Fruit fly (Drosophila melanogaster) whole organism, embryonic: ENCODE data around the gene CG31183.

Experiments used
- Abd-B ChIP-seq: fragments of 200-800 bp; sonication (Bioruptor generic); optimal IDR thresholded peaks from 2 replicates; lab custom pipeline; 2018; ENCODE audit warnings: missing biosample characterization, mild to moderate bottlenecking, missing genetic modification characterization, moderate library complexity
- Aef1 ChIP-seq: fragments of 200-800 bp; sonication (Bioruptor generic); IDR thresholded peaks from 3 replicates; pipeline ENCODE4 v1.3.6; 2022; ENCODE audit warnings: missing biosample characterization, missing genetic modification characterization
- Bteb2 ChIP-seq: fragments of 200-800 bp; sonication (Bioruptor generic); optimal IDR thresholded peaks from 2 replicates; lab custom pipeline; 2016; ENCODE audit warnings: missing biosample characterization, missing genetic modification characterization
- CG11247 ChIP-seq: fragments of 200-800 bp; sonication (Bioruptor generic); IDR thresholded peaks from 2 replicates; pipeline ENCODE4 v1.3.6; 2022; ENCODE audit warnings: missing biosample characterization, missing genetic modification characterization
- CG12391 ChIP-seq: fragments of 200-800 bp; sonication (Bioruptor generic); optimal IDR thresholded peaks from 3 replicates; lab custom pipeline; 2018; ENCODE audit warnings: missing biosample characterization, mild to moderate bottlenecking, missing genetic modification characterization, moderate library complexity
- CG14860 ChIP-seq: fragments of 200-800 bp; sonication (Bioruptor generic); IDR thresholded peaks from 3 replicates; pipeline ENCODE4 v1.3.6; 2022; ENCODE audit warnings: missing biosample characterization, missing genetic modification characterization; ENCODE audit not compliant: partially characterized antibody
- CG17359 ChIP-seq: fragments of 200-800 bp; sonication (Bioruptor generic); optimal IDR thresholded peaks from 3 replicates; lab custom pipeline; 2018; ENCODE audit warnings: missing biosample characterization, mild to moderate bottlenecking, missing genetic modification characterization, moderate library complexity
- CG17385 ChIP-seq: fragments of 200-800 bp; sonication (Bioruptor generic); optimal IDR thresholded peaks from 3 replicates; lab custom pipeline; 2018; ENCODE audit warnings: missing biosample characterization, mild to moderate bottlenecking, missing genetic modification characterization
- CG2199 ChIP-seq: fragments of 200-800 bp; sonication (Bioruptor generic); IDR thresholded peaks from 3 replicates; pipeline ENCODE4 v1.3.6; 2022; ENCODE audit warnings: missing biosample characterization, missing genetic modification characterization
- CG30403 ChIP-seq: fragments of 200-800 bp; sonication (Bioruptor generic); optimal IDR thresholded peaks from 3 replicates; lab custom pipeline; 2016; ENCODE audit warnings: missing biosample characterization, missing genetic modification characterization
- CG3065 ChIP-seq: fragments of 200-800 bp; sonication (Bioruptor generic); optimal IDR thresholded peaks from 2 replicates; lab custom pipeline; 2016; ENCODE audit warnings: missing biosample characterization, missing genetic modification characterization
- CG31224 ChIP-seq: fragments of 200-800 bp; sonication (Bioruptor generic); IDR thresholded peaks from 2 replicates; pipeline ENCODE4 v1.3.6; 2022; ENCODE audit warnings: missing biosample characterization, missing genetic modification characterization
- CG3407 ChIP-seq: fragments of 200-800 bp; sonication (Bioruptor generic); optimal IDR thresholded peaks from 2 replicates; lab custom pipeline; 2018; ENCODE audit warnings: missing biosample characterization, mild to moderate bottlenecking, missing genetic modification characterization
- CG43689 ChIP-seq: fragments of 200-800 bp; sonication (Bioruptor generic); IDR thresholded peaks from 2 replicates; pipeline ENCODE4 v1.3.6; 2022; ENCODE audit warnings: missing biosample characterization, missing genetic modification characterization
- CG6254 ChIP-seq: fragments of 200-800 bp; sonication (Bioruptor generic); optimal IDR thresholded peaks from 3 replicates; lab custom pipeline; 2017; ENCODE audit warnings: mild to moderate bottlenecking, missing biosample characterization, missing genetic modification reagents, missing genetic modification characterization
- CG6791 ChIP-seq: fragments of 200-800 bp; sonication (Bioruptor generic); IDR thresholded peaks from 3 replicates; pipeline ENCODE4 v1.3.6; 2022; ENCODE audit warnings: missing biosample characterization, missing genetic modification characterization; ENCODE audit not compliant: partially characterized antibody
- CG7372 ChIP-seq: fragments of 200-800 bp; sonication (Bioruptor generic); IDR thresholded peaks from 2 replicates; pipeline ENCODE4 v1.3.6; 2022; ENCODE audit warnings: missing biosample characterization, missing genetic modification characterization
- CG8089 ChIP-seq: fragments of 200-800 bp; sonication (Bioruptor generic); optimal IDR thresholded peaks from 3 replicates; lab custom pipeline; 2016; ENCODE audit warnings: missing biosample characterization, missing genetic modification characterization
- CG8944 ChIP-seq: fragments of 200-800 bp; sonication (Bioruptor generic); optimal IDR thresholded peaks from 3 replicates; lab custom pipeline; 2016; ENCODE audit warnings: missing biosample characterization, missing genetic modification characterization
- CG9609 ChIP-seq: fragments of 200-800 bp; sonication (Bioruptor generic); optimal IDR thresholded peaks from 3 replicates; lab custom pipeline; 2016; ENCODE audit warnings: missing biosample characterization, missing genetic modification characterization
- CoRest ChIP-seq: fragments of 200-800 bp; sonication (Bioruptor generic); optimal IDR thresholded peaks from 3 replicates; lab custom pipeline; 2018; ENCODE audit warnings: missing biosample characterization, mild to moderate bottlenecking, missing genetic modification characterization, moderate library complexity
- Dad ChIP-seq: fragments of 200-800 bp; sonication (Bioruptor generic); optimal IDR thresholded peaks from 3 replicates; lab custom pipeline; 2016; ENCODE audit warnings: missing biosample characterization, missing genetic modification characterization
- Dek ChIP-seq: fragments of 200-800 bp; sonication (Bioruptor generic); optimal IDR thresholded peaks from 3 replicates; lab custom pipeline; 2019; ENCODE audit warnings: missing biosample characterization, mild to moderate bottlenecking, missing genetic modification characterization, moderate library complexity
- Dfd ChIP-seq, 2 experiments: fragments of >200 bp; optimal IDR thresholded peaks; 2 replicates each; lab custom pipeline; 2017; ENCODE audit warnings: missing biosample characterization in 2 of 2, missing genetic modification characterization in 2 of 2
- Fer3 ChIP-seq: fragments of 200-800 bp; sonication (Bioruptor generic); optimal IDR thresholded peaks from 2 replicates; lab custom pipeline; 2018; ENCODE audit warnings: missing biosample characterization, mild to moderate bottlenecking, missing genetic modification characterization, moderate library complexity
- HLH54F ChIP-seq: fragments of 200-800 bp; sonication (Bioruptor generic); optimal IDR thresholded peaks from 3 replicates; lab custom pipeline; 2016; ENCODE audit warnings: missing biosample characterization, missing genetic modification characterization
- Hmr ChIP-seq: fragments of 200-800 bp; sonication (Bioruptor generic); optimal IDR thresholded peaks from 3 replicates; lab custom pipeline; 2017; ENCODE audit warnings: mild to moderate bottlenecking, missing biosample characterization, missing genetic modification reagents, missing genetic modification characterization
- Hr39 ChIP-seq: fragments of >200 bp; optimal IDR thresholded peaks from 2 replicates; lab custom pipeline; 2017
- NC2α ChIP-seq: fragments of 200-800 bp; sonication (Bioruptor generic); optimal IDR thresholded peaks from 2 replicates; lab custom pipeline; 2016; ENCODE audit warnings: missing biosample characterization, missing genetic modification characterization
- Nf-YC ChIP-seq: fragments of 200-800 bp; optimal IDR thresholded peaks from 3 replicates; lab custom pipeline; 2019; ENCODE audit warnings: missing biosample characterization, mild to moderate bottlenecking, missing genetic modification characterization, moderate library complexity
- Oli ChIP-seq: fragments of 200-800 bp; sonication (Bioruptor generic); optimal IDR thresholded peaks from 2 replicates; lab custom pipeline; 2018; ENCODE audit warnings: missing biosample characterization, mild to moderate bottlenecking, missing genetic modification characterization, moderate library complexity
- Ravus ChIP-seq: fragments of 200-800 bp; sonication (Bioruptor generic); IDR thresholded peaks from 2 replicates; pipeline ENCODE4 v1.3.6; 2022; ENCODE audit warnings: missing biosample characterization, missing genetic modification characterization
- Sox100B ChIP-seq: fragments of 200-800 bp; sonication (Bioruptor generic); optimal IDR thresholded peaks from 3 replicates; lab custom pipeline; 2018; ENCODE audit warnings: missing biosample characterization, mild to moderate bottlenecking, missing genetic modification characterization
- Stat92E ChIP-seq, 3 experiments: fragments of >200 bp in 2 of 3; fragments of 200-800 bp in 1 of 3; sonication (Bioruptor generic) in 1 of 3; optimal IDR thresholded peaks; 2 replicates each; lab custom pipeline; 2017 to 2019; ENCODE audit warnings: missing biosample characterization in 3 of 3, missing genetic modification characterization in 3 of 3, mild to moderate bottlenecking in 1 of 3, moderate library complexity in 1 of 3
- ash1 ChIP-seq: fragments of 200-800 bp; sonication (Bioruptor generic); optimal IDR thresholded peaks from 2 replicates; lab custom pipeline; 2018; ENCODE audit warnings: missing biosample characterization, mild to moderate bottlenecking, missing genetic modification characterization
- chinmo ChIP-seq: fragments of 200-800 bp; sonication (Bioruptor generic); IDR thresholded peaks from 4 replicates; pipeline ENCODE4 v1.3.6; 2022; ENCODE audit warnings: missing biosample characterization, missing genetic modification characterization; ENCODE audit not compliant: partially characterized antibody
- dati ChIP-seq: fragments of 200-800 bp; sonication (Bioruptor generic); IDR thresholded peaks from 2 replicates; pipeline ENCODE4 v1.3.6; 2022; ENCODE audit warnings: missing biosample characterization, missing genetic modification characterization
- eve ChIP-seq, 2 experiments: fragments of >200 bp; optimal IDR thresholded peaks; 2 replicates each; lab custom pipeline; 2017; ENCODE audit warnings: missing biosample characterization in 2 of 2, missing genetic modification characterization in 2 of 2
- fu2 ChIP-seq: fragments of 200-800 bp; sonication (Bioruptor generic); optimal IDR thresholded peaks from 2 replicates; lab custom pipeline; 2016; ENCODE audit warnings: missing biosample characterization, missing genetic modification characterization
- grau ChIP-seq: fragments of 200-800 bp; optimal IDR thresholded peaks from 3 replicates; lab custom pipeline; 2019; ENCODE audit warnings: missing biosample characterization, mild to moderate bottlenecking, missing genetic modification characterization, moderate library complexity
- hth ChIP-seq: fragments of >200 bp; optimal IDR thresholded peaks from 2 replicates; lab custom pipeline; 2017; ENCODE audit warnings: inconsistent platforms
- kah ChIP-seq: fragments of 200-800 bp; sonication (Bioruptor generic); optimal IDR thresholded peaks from 2 replicates; lab custom pipeline; 2018; ENCODE audit warnings: missing biosample characterization, mild to moderate bottlenecking, missing genetic modification characterization
- nerfin-1 ChIP-seq: fragments of 200-800 bp; sonication (Bioruptor generic); optimal IDR thresholded peaks from 3 replicates; lab custom pipeline; 2019; ENCODE audit warnings: missing biosample characterization, mild to moderate bottlenecking, missing genetic modification characterization, moderate library complexity
- onecut ChIP-seq: fragments of 200-800 bp; sonication (Bioruptor generic); IDR thresholded peaks from 2 replicates; pipeline ENCODE4 v1.3.6; 2022; ENCODE audit warnings: missing biosample characterization, missing genetic modification characterization
- pzg ChIP-seq: fragments of 200-800 bp; sonication (Bioruptor generic); optimal IDR thresholded peaks from 3 replicates; lab custom pipeline; 2018; ENCODE audit warnings: missing biosample characterization, mild to moderate bottlenecking, missing genetic modification characterization, moderate library complexity
- ro ChIP-seq: fragments of 200-800 bp; sonication (Bioruptor generic); IDR thresholded peaks from 2 replicates; pipeline ENCODE4 v1.3.6; 2022; ENCODE audit warnings: missing biosample characterization, missing genetic modification characterization
- tgo ChIP-seq: fragments of 200-800 bp; sonication (Bioruptor generic); IDR thresholded peaks from 3 replicates; pipeline ENCODE4 v1.3.6; 2022; ENCODE audit warnings: missing biosample characterization, missing genetic modification characterization
- tin ChIP-seq: fragments of 200-800 bp; sonication (Bioruptor generic); optimal IDR thresholded peaks from 3 replicates; lab custom pipeline; 2016; ENCODE audit warnings: missing biosample characterization, missing genetic modification characterization
- twi ChIP-seq: fragments of 200-800 bp; optimal IDR thresholded peaks from 2 replicates; lab custom pipeline; 2019; ENCODE audit warnings: missing biosample characterization, mild to moderate bottlenecking, missing genetic modification characterization, moderate library complexity
- zen ChIP-seq: fragments of 200-800 bp; sonication (Bioruptor generic); optimal IDR thresholded peaks from 3 replicates; lab custom pipeline; 2018; ENCODE audit warnings: missing biosample characterization, mild to moderate bottlenecking, missing genetic modification characterization, moderate library complexity

The CG31183 gene

dm6 chr3R:15921747-15922146 is 46.0 kb upstream of the CG31183 start:
- TF ChIP-seq Stat92E (GFP tag; optimal IDR thresholded peaks at IDR 0.05; lab: Kevin White, UChicago), result no peak
- TF ChIP-seq zen, result peak; percentile 71
- TF ChIP-seq twi, result peak; percentile 98
- TF ChIP-seq nerfin-1 (tag; lab: Kevin White, UChicago), result no peak

- TF ChIP-seq CG8089 (GFP tag; lab: Kevin White, UChicago), result peak; percentile 44
- no peak for TF ChIP-seq CG6254 (GFP tag; lab: Kevin White, UChicago)
- TF ChIP-seq Hmr (GFP tag; lab: Kevin White, UChicago), result no peak
- TF ChIP-seq Dek, result no peak
- no peak for TF ChIP-seq eve (GFP tag; optimal IDR thresholded peaks at IDR 0.05; lab: Kevin White, UChicago)
- TF ChIP-seq Dfd (GFP tag; optimal IDR thresholded peaks at IDR 0.05; lab: Kevin White, UChicago), result no peak
- peak; percentile 7 for TF ChIP-seq CG8944 (GFP tag; lab: Kevin White, UChicago)
- TF ChIP-seq CG11247, result peak; percentile 83
- no peak for TF ChIP-seq Bteb2
- no peak for TF ChIP-seq Hr39 (lab: Kevin White, UChicago)
- TF ChIP-seq Nf-YC (tag; lab: Kevin White, UChicago), result no peak
- no peak for TF ChIP-seq CG30403
- TF ChIP-seq CG31224 (GFP tag; lab: Robert Waterston, UW), result no peak
- TF ChIP-seq CG43689 (GFP tag; lab: Robert Waterston, UW), result no peak
- TF ChIP-seq CG17359 (tag; lab: Kevin White, UChicago), result no peak
- no peak for TF ChIP-seq pzg (GFP tag; lab: Kevin White, UChicago)
- TF ChIP-seq CG6791 (GFP tag; lab: Robert Waterston, UW), result peak; percentile 62; the same call in 1 of the 3 replicates
- no peak for TF ChIP-seq dati (GFP tag; lab: Robert Waterston, UW)
- no peak for TF ChIP-seq HLH54F
- TF ChIP-seq chinmo (GFP tag; lab: Robert Waterston, UW), result 0 out of 4 replicates have a peak, but pooled peaks have one; percentile 56
- peak; percentile 86 for TF ChIP-seq onecut
- TF ChIP-seq CG14860 (GFP tag; lab: Robert Waterston, UW), result no peak
- TF ChIP-seq tin, result no peak
- TF ChIP-seq Oli (tag; lab: Kevin White, UChicago), result no peak
- TF ChIP-seq CG17385 (GFP tag; lab: Kevin White, UChicago), result no peak
- peak; percentile 78; the same call in 1 of the 3 replicates for TF ChIP-seq CG2199
- no peak for TF ChIP-seq Fer3
- no peak for TF ChIP-seq Dad
- TF ChIP-seq fu2 (GFP tag; lab: Kevin White, UChicago), result no peak
- no peak for TF ChIP-seq Ravus
- no peak for TF ChIP-seq ash1 (GFP tag; lab: Kevin White, UChicago)
- no peak for TF ChIP-seq Sox100B (GFP tag; lab: Kevin White, UChicago)
- no peak for TF ChIP-seq Aef1 (GFP tag; lab: Robert Waterston, UW)
- TF ChIP-seq CG7372, result no peak
- peak; percentile 66 for TF ChIP-seq zen
- TF ChIP-seq NC2α (GFP tag; lab: Kevin White, UChicago), result no peak
- TF ChIP-seq CG12391 (tag; lab: Kevin White, UChicago), result no peak
- TF ChIP-seq CG9609 (GFP tag; lab: Kevin White, UChicago), result no peak
- no peak for TF ChIP-seq CoRest
- TF ChIP-seq grau (tag; lab: Kevin White, UChicago), result no peak
- no peak for TF ChIP-seq Abd-B
- no peak for TF ChIP-seq CG3407 (GFP tag; lab: Kevin White, UChicago)
- no peak for TF ChIP-seq CG3065 (GFP tag; lab: Kevin White, UChicago)
- no peak for TF ChIP-seq tgo (GFP tag; lab: Robert Waterston, UW)
- TF ChIP-seq ro (GFP tag; lab: Robert Waterston, UW), result no peak
- TF ChIP-seq hth (lab: Kevin White, UChicago), result no peak
- TF ChIP-seq kah (GFP tag; lab: Kevin White, UChicago), result no peak
Observed at dm6 chr3R:15920751-15921156, 45.0 kb upstream of the CG31183 start, which contains the start of gene Fbxl7. Fbxl7 (plus strand) TSS chr3R:15920898.
